Fruit fly (Drosophila melanogaster) whole organism, embryonic: ENCODE measurements around the gene CG44090.
A peak's percentile ranks its signal among the peaks of the same experiment; 100 is the strongest.

ENCODE experiments used
- Blimp-1 ChIP-seq: fragments of 200-800 bp; sonication (Bioruptor generic); optimal IDR thresholded peaks from 3 replicates; lab custom pipeline; 2018; ENCODE audit warnings: missing biosample characterization, missing genetic modification characterization, mild to moderate bottlenecking, moderate library complexity, missing genetic modification reagents
- CG10654 ChIP-seq: fragments of 200-800 bp; sonication (Bioruptor generic); optimal IDR thresholded peaks from 2 replicates; lab custom pipeline; 2016; ENCODE audit warnings: missing biosample characterization, missing genetic modification characterization
- CG11093 ChIP-seq: fragments of 200-800 bp; sonication (Bioruptor generic); IDR thresholded peaks from 3 replicates; pipeline ENCODE4 v1.3.6; 2022; ENCODE audit warnings: missing biosample characterization, missing genetic modification characterization
- CG11504 ChIP-seq: fragments of 200-800 bp; sonication (Bioruptor generic); optimal IDR thresholded peaks from 3 replicates; lab custom pipeline; 2019; ENCODE audit warnings: missing biosample characterization, mild to moderate bottlenecking, missing genetic modification characterization, moderate library complexity
- CG12659 ChIP-seq: fragments of 200-800 bp; sonication (Bioruptor generic); optimal IDR thresholded peaks from 3 replicates; lab custom pipeline; 2017; ENCODE audit warnings: mild to moderate bottlenecking, missing biosample characterization, missing genetic modification reagents, missing genetic modification characterization
- CG13123 ChIP-seq: fragments of 200-800 bp; sonication (Bioruptor generic); optimal IDR thresholded peaks from 2 replicates; lab custom pipeline; 2016; ENCODE audit warnings: missing biosample characterization, missing genetic modification characterization
- CG13424 ChIP-seq: fragments of 200-800 bp; sonication (Bioruptor generic); optimal IDR thresholded peaks from 2 replicates; lab custom pipeline; 2019; ENCODE audit warnings: missing biosample characterization, mild to moderate bottlenecking, missing genetic modification characterization, moderate library complexity
- CG14050 ChIP-seq: fragments of 200-800 bp; sonication (Bioruptor generic); IDR thresholded peaks from 3 replicates; pipeline ENCODE4 v1.3.6; 2022; ENCODE audit warnings: missing biosample characterization, missing genetic modification characterization
- CG15073 ChIP-seq: fragments of 200-800 bp; sonication (Bioruptor generic); optimal IDR thresholded peaks from 2 replicates; lab custom pipeline; 2016; ENCODE audit warnings: missing biosample characterization, missing genetic modification characterization
- CG1529 ChIP-seq: fragments of 200-800 bp; sonication (Bioruptor generic); optimal IDR thresholded peaks from 3 replicates; lab custom pipeline; 2018; ENCODE audit warnings: missing biosample characterization, missing genetic modification characterization
- CG1602 ChIP-seq: fragments of 200-800 bp; sonication (Bioruptor generic); optimal IDR thresholded peaks from 3 replicates; lab custom pipeline; 2016; ENCODE audit warnings: missing biosample characterization, missing genetic modification characterization
- CG1603 ChIP-seq: fragments of 200-800 bp; sonication (Bioruptor generic); optimal IDR thresholded peaks from 2 replicates; lab custom pipeline; 2019; ENCODE audit warnings: missing biosample characterization, mild to moderate bottlenecking, missing genetic modification characterization, moderate library complexity
- CG17186 ChIP-seq: fragments of 200-800 bp; sonication (Bioruptor generic); optimal IDR thresholded peaks from 3 replicates; lab custom pipeline; 2017; ENCODE audit warnings: missing biosample characterization, missing genetic modification reagents, missing genetic modification characterization
- CG17802 ChIP-seq: fragments of 200-800 bp; sonication (Bioruptor generic); optimal IDR thresholded peaks from 2 replicates; lab custom pipeline; 2018; ENCODE audit warnings: missing biosample characterization, mild to moderate bottlenecking, missing genetic modification characterization, moderate library complexity
- CG2202 ChIP-seq: fragments of 200-800 bp; sonication (Bioruptor generic); optimal IDR thresholded peaks from 2 replicates; lab custom pipeline; 2018; ENCODE audit warnings: missing biosample characterization, mild to moderate bottlenecking, missing genetic modification characterization
- CG3281 ChIP-seq: fragments of 200-800 bp; sonication (Bioruptor generic); optimal IDR thresholded peaks from 3 replicates; lab custom pipeline; 2017; ENCODE audit warnings: missing biosample characterization, mild to moderate bottlenecking, missing genetic modification characterization
- CG6683 ChIP-seq: fragments of 200-800 bp; sonication (Bioruptor generic); optimal IDR thresholded peaks from 2 replicates; lab custom pipeline; 2017; ENCODE audit warnings: missing biosample characterization, mild to moderate bottlenecking, missing genetic modification characterization, missing genetic modification reagents
- CG7271 ChIP-seq: fragments of 200-800 bp; sonication (Bioruptor generic); optimal IDR thresholded peaks from 2 replicates; lab custom pipeline; 2018; ENCODE audit warnings: missing biosample characterization, mild to moderate bottlenecking, missing genetic modification characterization, moderate library complexity
- CG7928 ChIP-seq: fragments of 200-800 bp; sonication (Bioruptor generic); optimal IDR thresholded peaks from 2 replicates; lab custom pipeline; 2017; ENCODE audit warnings: missing biosample characterization, mild to moderate bottlenecking, missing genetic modification characterization
- CG7963 ChIP-seq: fragments of 200-800 bp; sonication (Bioruptor generic); IDR thresholded peaks from 3 replicates; pipeline ENCODE4 v1.3.6; 2022; ENCODE audit warnings: missing biosample characterization, missing genetic modification characterization; ENCODE audit not compliant: partially characterized antibody
- CG8388 ChIP-seq: fragments of 200-800 bp; sonication (Bioruptor generic); optimal IDR thresholded peaks from 2 replicates; lab custom pipeline; 2019; ENCODE audit warnings: missing biosample characterization, mild to moderate bottlenecking, missing genetic modification characterization, moderate library complexity
- CG9727 ChIP-seq: fragments of 200-800 bp; sonication (Bioruptor generic); optimal IDR thresholded peaks from 3 replicates; lab custom pipeline; 2017; ENCODE audit warnings: missing biosample characterization, mild to moderate bottlenecking, missing genetic modification characterization
- CG9932 ChIP-seq: fragments of 200-800 bp; sonication (Bioruptor generic); IDR thresholded peaks from 2 replicates; pipeline ENCODE4 v1.3.6; 2022; ENCODE audit warnings: missing biosample characterization, missing genetic modification characterization
- Dfd ChIP-seq, 2 experiments: fragments of >200 bp; optimal IDR thresholded peaks; 2 replicates each; lab custom pipeline; 2017; ENCODE audit warnings: missing biosample characterization in 2 of 2, missing genetic modification characterization in 2 of 2
- Drgx ChIP-seq: fragments of 200-800 bp; sonication (Bioruptor generic); IDR thresholded peaks from 2 replicates; pipeline ENCODE4 v1.3.6; 2022; ENCODE audit warnings: missing biosample characterization, missing genetic modification characterization
- Fer1 ChIP-seq: fragments of 200-800 bp; sonication (Bioruptor generic); optimal IDR thresholded peaks from 2 replicates; lab custom pipeline; 2017; ENCODE audit warnings: missing biosample characterization, mild to moderate bottlenecking, missing genetic modification characterization
- Hr3 ChIP-seq: fragments of 200-800 bp; sonication (Bioruptor generic); optimal IDR thresholded peaks from 3 replicates; lab custom pipeline; 2016; ENCODE audit warnings: missing biosample characterization, missing genetic modification characterization
- Kr ChIP-seq: fragments of 200-800 bp; sonication (Bioruptor generic); optimal IDR thresholded peaks from 2 replicates; lab custom pipeline; 2017; ENCODE audit warnings: missing biosample characterization, mild to moderate bottlenecking, missing genetic modification characterization
- Nf-YA ChIP-seq: fragments of 200-800 bp; sonication (Bioruptor generic); IDR thresholded peaks from 2 replicates; pipeline ENCODE4 v1.3.6; 2022; ENCODE audit warnings: missing biosample characterization, missing genetic modification characterization
- Optix ChIP-seq: fragments of 200-800 bp; sonication (Bioruptor generic); IDR thresholded peaks from 3 replicates; pipeline ENCODE4 v1.3.6; 2022; ENCODE audit warnings: missing biosample characterization, missing genetic modification characterization
- Usf ChIP-seq: fragments of 200-800 bp; sonication (Bioruptor generic); optimal IDR thresholded peaks from 2 replicates; lab custom pipeline; 2017; ENCODE audit warnings: missing genotype, missing biosample characterization, missing genetic modification characterization
- aop ChIP-seq: fragments of 200-800 bp; sonication (Bioruptor generic); IDR thresholded peaks from 2 replicates; pipeline ENCODE4 v1.3.6; 2022; ENCODE audit warnings: missing biosample characterization, missing genetic modification characterization
- ase ChIP-seq: fragments of 200-800 bp; sonication (Bioruptor generic); IDR thresholded peaks from 3 replicates; pipeline ENCODE4 v1.3.6; 2022; ENCODE audit warnings: missing biosample characterization, missing genetic modification characterization
- dysf ChIP-seq: fragments of 200-800 bp; sonication (Bioruptor generic); IDR thresholded peaks from 3 replicates; pipeline ENCODE4 v1.3.6; 2022; ENCODE audit warnings: missing biosample characterization, missing genetic modification characterization
- en ChIP-seq: fragments of 200-800 bp; sonication (Bioruptor generic); optimal IDR thresholded peaks from 2 replicates; lab custom pipeline; 2016; ENCODE audit warnings: missing biosample characterization, missing genetic modification characterization
- eyg ChIP-seq: fragments of 200-800 bp; sonication (Bioruptor generic); optimal IDR thresholded peaks from 3 replicates; lab custom pipeline; 2016; ENCODE audit warnings: missing biosample characterization, missing genetic modification characterization
- gcm ChIP-seq: fragments of 200-800 bp; sonication (Bioruptor generic); optimal IDR thresholded peaks from 2 replicates; lab custom pipeline; 2019; ENCODE audit warnings: missing biosample characterization, mild to moderate bottlenecking, missing genetic modification characterization, moderate library complexity
- grn ChIP-seq: fragments of 200-800 bp; sonication (Bioruptor generic); optimal IDR thresholded peaks from 3 replicates; lab custom pipeline; 2017; ENCODE audit warnings: missing biosample characterization, missing genetic modification characterization
- gsb-n ChIP-seq: fragments of 200-800 bp; sonication (Bioruptor generic); optimal IDR thresholded peaks from 3 replicates; lab custom pipeline; 2018; ENCODE audit warnings: missing biosample characterization, mild to moderate bottlenecking, missing genetic modification characterization
- hb ChIP-seq: fragments of 200-800 bp; sonication (Bioruptor generic); IDR thresholded peaks from 3 replicates; pipeline ENCODE4 v1.3.6; 2022; ENCODE audit warnings: missing biosample characterization, missing genetic modification characterization; ENCODE audit not compliant: partially characterized antibody
- ken ChIP-seq: fragments of 200-800 bp; sonication (Bioruptor generic); IDR thresholded peaks from 3 replicates; pipeline ENCODE4 v1.3.6; 2022; ENCODE audit warnings: missing biosample characterization, missing genetic modification characterization
- klu ChIP-seq: fragments of 200-800 bp; sonication (Bioruptor generic); IDR thresholded peaks from 2 replicates; pipeline ENCODE4 v1.3.6; 2022; ENCODE audit warnings: missing biosample characterization, missing genetic modification characterization
- maf-S ChIP-seq: fragments of 200-800 bp; sonication (Bioruptor generic); optimal IDR thresholded peaks from 2 replicates; lab custom pipeline; 2016; ENCODE audit warnings: missing biosample characterization, missing genetic modification characterization
- mam ChIP-seq: fragments of 200-800 bp; sonication (Bioruptor generic); optimal IDR thresholded peaks from 3 replicates; lab custom pipeline; 2016; ENCODE audit warnings: missing biosample characterization, missing genetic modification characterization
- pita ChIP-seq: fragments of 200-800 bp; sonication (Bioruptor generic); optimal IDR thresholded peaks from 2 replicates; lab custom pipeline; 2017; ENCODE audit warnings: missing biosample characterization, mild to moderate bottlenecking, missing genetic modification characterization
- slp2 ChIP-seq: fragments of 200-800 bp; sonication (Bioruptor generic); optimal IDR thresholded peaks from 2 replicates; lab custom pipeline; 2016; ENCODE audit warnings: missing biosample characterization, missing genetic modification characterization
- sob ChIP-seq: fragments of 200-800 bp; sonication (Bioruptor generic); IDR thresholded peaks from 2 replicates; pipeline ENCODE4 v1.3.6; 2022; ENCODE audit warnings: missing biosample characterization, missing genetic modification characterization
- sr ChIP-seq: fragments of 200-800 bp; sonication (Bioruptor generic); IDR thresholded peaks from 3 replicates; pipeline ENCODE4 v1.3.6; 2022; ENCODE audit warnings: missing biosample characterization, missing genetic modification characterization
- ssp ChIP-seq: fragments of 200-800 bp; sonication (Bioruptor generic); IDR thresholded peaks from 2 replicates; pipeline ENCODE4 v1.3.6; 2022; ENCODE audit warnings: missing biosample characterization, missing genetic modification characterization
- tio ChIP-seq: fragments of 200-800 bp; sonication (Bioruptor generic); optimal IDR thresholded peaks from 2 replicates; lab custom pipeline; 2017; ENCODE audit warnings: missing biosample characterization, missing genetic modification characterization, inconsistent platforms

The CG44090 gene

DNA sequence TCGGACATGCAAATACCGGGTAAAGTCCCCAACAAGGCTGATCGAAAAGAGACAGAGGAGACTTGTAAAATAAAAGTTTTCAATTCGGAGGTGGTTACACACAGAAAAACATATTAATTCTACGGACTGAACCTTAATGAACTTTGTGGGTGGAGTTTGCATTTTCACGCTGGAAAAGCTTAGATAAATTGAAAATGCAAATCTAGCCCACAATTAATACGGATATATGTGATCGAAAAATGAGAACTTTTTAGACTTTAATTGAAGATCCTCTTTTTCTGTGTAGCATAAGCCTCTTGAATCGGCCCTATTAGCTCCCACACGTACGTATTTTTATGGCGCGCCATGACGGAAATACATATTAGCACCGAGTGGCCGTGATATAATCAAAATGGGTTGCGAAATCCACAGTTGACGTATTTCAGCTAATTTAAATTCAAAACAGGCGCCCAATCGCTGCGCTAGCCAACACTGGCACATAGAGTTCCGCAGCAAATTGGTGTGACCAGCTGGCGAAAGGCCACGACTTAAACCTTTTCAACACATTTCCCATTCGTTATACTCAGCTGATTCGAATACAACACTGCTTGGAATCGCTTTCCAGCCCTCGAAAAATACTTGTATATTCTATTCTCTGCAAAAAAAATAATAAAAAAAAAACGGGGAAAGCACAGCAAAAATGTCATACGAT lies 48.8 kb downstream of the CG44090 start (continued):
- peak; percentile 95 for TF ChIP-seq gsb-n (tag; lab: Kevin White, UChicago)
- TF ChIP-seq grn (GFP tag; lab: Kevin White, UChicago), result no peak
- TF ChIP-seq Dfd (GFP tag; optimal IDR thresholded peaks at IDR 0.05; lab: Kevin White, UChicago), result no peak
- TF ChIP-seq eyg, result no peak
- TF ChIP-seq ken (GFP tag; lab: Robert Waterston, UW), result peak; percentile 74
- TF ChIP-seq tio (GFP tag; lab: Kevin White, UChicago), result peak; percentile 51
- peak; percentile 71 for TF ChIP-seq CG17186
- peak; percentile 21 for TF ChIP-seq Blimp-1 (GFP tag; lab: Kevin White, UChicago)
- peak; percentile 45; the same call in 1 of the 2 replicates for TF ChIP-seq Drgx (GFP tag; lab: Robert Waterston, UW)
- no peak; the same call in 1 of the 2 replicates for TF ChIP-seq Nf-YA (GFP tag; lab: Robert Waterston, UW)
- TF ChIP-seq Kr (GFP tag; lab: Kevin White, UChicago), result no peak
- peak; percentile 73 for TF ChIP-seq CG9932 (GFP tag; lab: Robert Waterston, UW)
- TF ChIP-seq CG10654 (GFP tag; lab: Kevin White, UChicago), result peak; percentile 10
- TF ChIP-seq klu, result no peak
- TF ChIP-seq CG6683 (GFP tag; lab: Kevin White, UChicago), result no peak
- no peak for TF ChIP-seq CG7963 (GFP tag; lab: Robert Waterston, UW)
- TF ChIP-seq CG3281, result peak; percentile 71
- no peak for TF ChIP-seq CG15073 (GFP tag; lab: Kevin White, UChicago)
- TF ChIP-seq mam (GFP tag; lab: Kevin White, UChicago), result peak; percentile 84
- peak; percentile 3 for TF ChIP-seq CG2202
- no peak for TF ChIP-seq CG1602 (GFP tag; lab: Kevin White, UChicago)
- TF ChIP-seq CG1603 (tag; lab: Kevin White, UChicago), result peak; percentile 91
- peak; percentile 71 for TF ChIP-seq CG11504
- TF ChIP-seq gcm (GFP tag; lab: Kevin White, UChicago), result no peak
- peak; percentile 38 for TF ChIP-seq maf-S (GFP tag; lab: Kevin White, UChicago)
- no peak for TF ChIP-seq CG1529 (GFP tag; lab: Kevin White, UChicago)
- 0 out of 3 replicates have a peak, but pooled peaks have one; percentile 24 for TF ChIP-seq Optix (GFP tag; lab: Robert Waterston, UW)
- TF ChIP-seq CG8388 (GFP tag; lab: Kevin White, UChicago), result no peak
- peak; percentile 37 for TF ChIP-seq Usf
- peak; percentile 84 for TF ChIP-seq sob (GFP tag; lab: Robert Waterston, UW)
- TF ChIP-seq ase (GFP tag; lab: Robert Waterston, UW), result no peak
- peak; percentile 61 for TF ChIP-seq CG13424 (tag; lab: Kevin White, UChicago)
- peak; percentile 20; the same call in 2 of the 3 replicates for TF ChIP-seq CG14050 (GFP tag; lab: Robert Waterston, UW)
- peak; percentile 57; the same call in 1 of the 2 replicates for TF ChIP-seq ssp (GFP tag; lab: Robert Waterston, UW)
- TF ChIP-seq dysf (GFP tag; lab: Robert Waterston, UW), result peak; percentile 79
- peak; percentile 50; the same call in 1 of the 3 replicates for TF ChIP-seq sr (GFP tag; lab: Robert Waterston, UW)
- TF ChIP-seq CG17802, result peak; percentile 9
- TF ChIP-seq slp2 (GFP tag; lab: Kevin White, UChicago), result no peak
- TF ChIP-seq CG13123 (GFP tag; lab: Kevin White, UChicago), result no peak
- TF ChIP-seq Hr3 (GFP tag; lab: Kevin White, UChicago), result peak; percentile 2
- TF ChIP-seq CG7271 (tag; lab: Kevin White, UChicago), result no peak
- TF ChIP-seq CG11093, result peak; percentile 46; the same call in 1 of the 3 replicates
- TF ChIP-seq aop (GFP tag; lab: Robert Waterston, UW), result 0 out of 2 replicates have a peak, but pooled peaks have one; percentile 45
- peak; percentile 46 for TF ChIP-seq CG9727 (GFP tag; lab: Kevin White, UChicago)
- no peak for TF ChIP-seq hb (GFP tag; lab: Robert Waterston, UW)
- TF ChIP-seq CG7928 (GFP tag; lab: Kevin White, UChicago), result peak; percentile 96
- no peak for TF ChIP-seq en
- TF ChIP-seq pita (GFP tag; lab: Kevin White, UChicago), result no peak
- peak; percentile 81 for TF ChIP-seq CG12659 (GFP tag; lab: Kevin White, UChicago)
- TF ChIP-seq Fer1 (GFP tag; lab: Kevin White, UChicago), result peak; percentile 55
